Worm (Caenorhabditis elegans): ENCODE measurements around the gene srg-46.

DNA sequence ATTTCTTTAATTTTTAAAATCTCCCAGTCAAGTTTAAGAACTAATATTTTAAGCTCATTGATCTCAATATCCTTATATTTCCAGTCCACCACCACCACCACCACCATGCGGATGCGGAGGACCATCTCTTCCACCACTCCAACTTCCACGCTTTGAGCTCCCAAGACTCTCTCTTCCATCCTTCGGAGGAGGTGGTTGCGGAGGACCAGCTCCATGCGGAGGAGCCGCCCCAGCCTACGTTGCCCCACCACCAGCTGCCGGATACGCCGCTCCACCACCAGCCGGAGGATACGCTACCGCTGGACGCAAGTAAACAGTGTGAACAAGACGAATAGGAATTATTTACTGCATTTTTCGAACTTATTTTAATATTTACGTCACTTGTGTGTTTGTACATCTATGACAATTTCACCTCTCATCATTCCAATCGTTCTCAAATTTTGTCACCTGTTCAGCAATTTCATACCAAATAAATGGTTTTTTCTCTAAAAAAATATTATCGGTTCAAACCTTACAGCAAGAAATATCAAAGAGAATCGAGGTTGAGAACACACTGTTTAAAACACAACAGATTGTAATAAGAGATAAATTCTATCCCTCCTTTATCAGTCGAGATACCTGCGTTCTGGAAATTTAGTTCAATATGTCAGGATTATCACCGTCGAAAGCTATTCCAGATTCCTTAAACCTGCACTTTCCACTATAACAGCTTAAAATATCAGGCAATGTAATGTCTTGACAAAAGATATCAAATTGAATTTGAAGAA is 47.9 kb downstream of the srg-46 start:
- TF ChIP-seq nhr-77 (tag; optimal IDR thresholded peaks at IDR 0.05): no peak
- TF ChIP-seq mdl-1 (tag; optimal IDR thresholded peaks at IDR 0.05): no peak
- 0 out of 2 replicates have a peak, but pooled peaks have one; percentile 13 for TF ChIP-seq snpc-1.2 (GFP tag; IDR thresholded peaks at IDR 0.05)
- TF ChIP-seq ztf-11 (tag; optimal IDR thresholded peaks at IDR 0.05): no peak
- TF ChIP-seq ceh-20 (GFP tag; IDR thresholded peaks at IDR 0.05): no peak; the same call in 1 of the 2 replicates
- TF ChIP-seq D1046.2 (GFP tag; IDR thresholded peaks at IDR 0.05): no peak
- no peak for TF ChIP-seq nhr-76 (tag; optimal IDR thresholded peaks at IDR 0.05)
- no peak for TF ChIP-seq pqm-1 (tag; optimal IDR thresholded peaks at IDR 0.05)
- no peak for TF ChIP-seq lin-15B (tag; optimal IDR thresholded peaks at IDR 0.05)
- no peak for TF ChIP-seq cey-2 (tag; optimal IDR thresholded peaks at IDR 0.05; ENCODE audit: borderline replicate concordance, insufficient read depth)
- no peak for TF ChIP-seq dmd-6 (GFP tag; IDR thresholded peaks at IDR 0.05)
- TF ChIP-seq R02D3.7 (tag; optimal IDR thresholded peaks at IDR 0.05): no peak
- no peak for TF ChIP-seq Y48G9A.11 (GFP tag; IDR thresholded peaks at IDR 0.05)
- TF ChIP-seq aly-2 (tag; optimal IDR thresholded peaks at IDR 0.05): no peak
